Worm (Caenorhabditis elegans) whole organism, L2 larva: Measurements from ENCODE around the gene glb-1.

Source experiments
- ZK546.5 ChIP-seq: sonication (generic microtip); optimal IDR thresholded peaks from 2 replicates; lab custom pipeline; 2017; ENCODE audit warnings: missing biosample characterization, missing genetic modification characterization
- ama-1 ChIP-seq: fragments of 150-350 bp; optimal IDR thresholded peaks from 2 replicates; lab custom pipeline; 2018; ENCODE audit warnings: inconsistent platforms
- elt-1 ChIP-seq: fragments of 150-350 bp; optimal IDR thresholded peaks from 2 replicates; lab custom pipeline; 2014; ENCODE audit warnings: missing biosample characterization, missing genetic modification characterization
- gmeb-1 ChIP-seq: fragments of 150-350 bp; optimal IDR thresholded peaks from 2 replicates; lab custom pipeline; 2014; ENCODE audit warnings: missing biosample characterization, missing genetic modification characterization
- lin-11 ChIP-seq: fragments of 150-350 bp; sonication (generic microtip); optimal IDR thresholded peaks from 2 replicates; lab custom pipeline; 2014; ENCODE audit warnings: missing biosample characterization, missing genetic modification characterization, inconsistent platforms, mixed read lengths
- nhr-237 ChIP-seq: fragments of 150-350 bp; optimal IDR thresholded peaks from 2 replicates; lab custom pipeline; 2014; ENCODE audit warnings: missing biosample characterization, missing genetic modification characterization
- snpc-4 ChIP-seq: fragments of 150-350 bp; optimal IDR thresholded peaks from 2 replicates; lab custom pipeline; 2014; ENCODE audit warnings: missing biosample characterization, missing genetic modification characterization
- unc-62 ChIP-seq: fragments of 150-350 bp; optimal IDR thresholded peaks from 2 replicates; lab custom pipeline; 2014; ENCODE audit warnings: missing biosample characterization, missing genetic modification reagents, missing genetic modification characterization

DNA sequence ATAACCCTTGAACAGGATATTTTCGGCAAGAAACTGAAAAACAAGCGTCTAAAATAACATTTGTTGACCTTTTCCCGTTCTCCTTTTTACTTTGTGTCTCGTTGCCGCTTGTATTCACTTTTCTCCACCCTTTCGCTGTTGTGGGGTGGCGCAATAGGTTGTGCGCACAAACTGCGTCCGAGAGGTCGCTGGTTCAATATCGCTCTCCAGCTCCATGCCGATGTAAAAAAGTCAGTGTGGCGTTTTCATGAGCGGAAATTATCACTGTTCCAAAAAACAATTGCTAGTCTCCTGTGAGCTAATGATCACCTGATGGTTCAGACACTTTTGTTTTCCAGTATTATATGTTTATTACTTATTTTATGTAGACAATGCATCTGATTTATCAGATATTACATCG lies 14.5 kb upstream of the glb-1 start:
- no peak for TF ChIP-seq nhr-237
- TF ChIP-seq snpc-4, result no peak
- TF ChIP-seq elt-1, result no peak
- TF ChIP-seq ama-1 (lab: Kevin White, UChicago), result no peak
- TF ChIP-seq unc-62 (GFP tag; lab: Kevin White, UChicago), result no peak
- peak; percentile 80 for TF ChIP-seq gmeb-1 (tag; lab: Kevin White, UChicago)
- no peak for TF ChIP-seq ZK546.5 (tag; lab: Kevin White, UChicago)
- peak; percentile 79 for TF ChIP-seq lin-11 (tag; lab: Kevin White, UChicago)
